Worm (Caenorhabditis elegans) whole organism, mixed stage, embryonic: Measurements from ENCODE around the gene Y57E12B.11.

ENCODE experiments used
- M03D4.4 ChIP-seq: sonication (generic microtip); optimal IDR thresholded peaks from 2 replicates; lab custom pipeline; 2017; ENCODE audit warnings: mild to moderate bottlenecking, missing genetic modification characterization, missing compliant biosample characterization
- bed-3 ChIP-seq: fragments of 200-800 bp; sonication (Bioruptor generic); optimal IDR thresholded peaks from 3 replicates; lab custom pipeline; 2018; ENCODE audit warnings: mild to moderate bottlenecking, missing genetic modification characterization, moderate library complexity, missing compliant biosample characterization
- blmp-1 ChIP-seq: fragments of 150-350 bp; optimal IDR thresholded peaks from 2 replicates; lab custom pipeline; 2014; ENCODE audit warnings: missing biosample characterization, missing genetic modification characterization
- ceh-39 ChIP-seq: fragments of 150-350 bp; optimal IDR thresholded peaks from 2 replicates; lab custom pipeline; 2014; ENCODE audit warnings: missing biosample characterization, missing genetic modification characterization
- ceh-43 ChIP-seq: fragments of 200-800 bp; sonication (Bioruptor generic); optimal IDR thresholded peaks from 2 replicates; lab custom pipeline; 2018; ENCODE audit warnings: mild to moderate bottlenecking, missing genetic modification characterization, moderate library complexity, missing compliant biosample characterization
- ceh-83 ChIP-seq: fragments of 200-800 bp; sonication (Bioruptor generic); optimal IDR thresholded peaks from 2 replicates; lab custom pipeline; 2018; ENCODE audit warnings: mild to moderate bottlenecking, missing genetic modification characterization, missing compliant biosample characterization
- cnd-1 ChIP-seq: fragments of 200-800 bp; sonication (Bioruptor generic); optimal IDR thresholded peaks from 2 replicates; lab custom pipeline; 2018; ENCODE audit warnings: mild to moderate bottlenecking, missing genetic modification characterization, missing compliant biosample characterization
- elt-1 ChIP-seq: sonication (generic microtip); optimal IDR thresholded peaks from 2 replicates; lab custom pipeline; 2017; ENCODE audit warnings: missing genetic modification characterization, mild to moderate bottlenecking, missing compliant biosample characterization, antibody characterized with exemption, moderate library complexity, borderline replicate concordance; ENCODE audit not compliant: insufficient read depth
- elt-3 ChIP-seq: fragments of 150-350 bp; optimal IDR thresholded peaks from 2 replicates; lab custom pipeline; 2014; ENCODE audit warnings: missing biosample characterization, missing genetic modification characterization
- flh-1 ChIP-seq: fragments of 200-800 bp; sonication (Bioruptor generic); optimal IDR thresholded peaks from 2 replicates; lab custom pipeline; 2018; ENCODE audit warnings: mild to moderate bottlenecking, missing genetic modification characterization, moderate library complexity, missing compliant biosample characterization
- ham-2 ChIP-seq: fragments of 200-800 bp; sonication (Bioruptor generic); optimal IDR thresholded peaks from 2 replicates; lab custom pipeline; 2018; ENCODE audit warnings: mild to moderate bottlenecking, missing genetic modification characterization, missing compliant biosample characterization
- hlh-1 ChIP-seq: fragments of 150-350 bp; optimal IDR thresholded peaks from 2 replicates; lab custom pipeline; 2014; ENCODE audit warnings: missing biosample characterization, missing genetic modification reagents, missing genetic modification characterization
- lin-13 ChIP-seq: fragments of 150-350 bp; optimal IDR thresholded peaks from 2 replicates; lab custom pipeline; 2014; ENCODE audit warnings: missing biosample characterization, missing genetic modification characterization
- lin-32 ChIP-seq: fragments of 200-800 bp; sonication (Bioruptor generic); optimal IDR thresholded peaks from 2 replicates; lab custom pipeline; 2018; ENCODE audit warnings: mild to moderate bottlenecking, missing genetic modification characterization, missing compliant biosample characterization
- lsy-2 ChIP-seq: fragments of 150-350 bp; optimal IDR thresholded peaks from 2 replicates; lab custom pipeline; 2014; ENCODE audit warnings: missing biosample characterization, missing genetic modification characterization
- mep-1 ChIP-seq: fragments of 150-350 bp; optimal IDR thresholded peaks from 2 replicates; lab custom pipeline; 2017; ENCODE audit warnings: missing biosample characterization, missing genetic modification reagents, missing genetic modification characterization, inconsistent platforms
- mls-2 ChIP-seq: sonication (generic microtip); optimal IDR thresholded peaks from 2 replicates; lab custom pipeline; 2016; ENCODE audit warnings: mild to moderate bottlenecking, missing genetic modification characterization, moderate library complexity, missing compliant biosample characterization
- nhr-12 ChIP-seq: fragments of 150-350 bp; optimal IDR thresholded peaks from 2 replicates; lab custom pipeline; 2014; ENCODE audit warnings: missing biosample characterization, missing genetic modification characterization
- nhr-2 ChIP-seq: fragments of 150-350 bp; optimal IDR thresholded peaks from 2 replicates; lab custom pipeline; 2014; ENCODE audit warnings: missing biosample characterization, missing genetic modification characterization
- nhr-237 ChIP-seq: fragments of 150-350 bp; optimal IDR thresholded peaks from 2 replicates; lab custom pipeline; 2014; ENCODE audit warnings: missing biosample characterization, missing genetic modification characterization
- nhr-76 ChIP-seq: sonication (generic microtip); optimal IDR thresholded peaks from 2 replicates; lab custom pipeline; 2017; ENCODE audit warnings: missing biosample characterization, missing genetic modification characterization
- pha-4 ChIP-seq: fragments of 150-350 bp; optimal IDR thresholded peaks from 2 replicates; lab custom pipeline; 2018; ENCODE audit warnings: missing biosample characterization, missing genetic modification reagents, missing genetic modification characterization
- sem-2 ChIP-seq: fragments of 200-800 bp; sonication (Bioruptor generic); optimal IDR thresholded peaks from 2 replicates; lab custom pipeline; 2018; ENCODE audit warnings: mild to moderate bottlenecking, missing genetic modification characterization, missing compliant biosample characterization
- snpc-4 ChIP-seq: fragments of 150-350 bp; optimal IDR thresholded peaks from 2 replicates; lab custom pipeline; 2014; ENCODE audit warnings: missing biosample characterization, missing genetic modification characterization
- sptf-1 ChIP-seq: sonication (generic microtip); optimal IDR thresholded peaks from 2 replicates; lab custom pipeline; 2017; ENCODE audit warnings: mild to moderate bottlenecking, missing genetic modification characterization, moderate library complexity, missing compliant biosample characterization
- tbx-8 ChIP-seq: fragments of 200-800 bp; sonication (Bioruptor generic); optimal IDR thresholded peaks from 2 replicates; lab custom pipeline; 2018; ENCODE audit warnings: mild to moderate bottlenecking, missing genetic modification characterization, moderate library complexity, missing compliant biosample characterization
- unc-120 ChIP-seq: sonication (generic microtip); optimal IDR thresholded peaks from 2 replicates; lab custom pipeline; 2017; ENCODE audit warnings: missing genetic modification characterization, missing compliant biosample characterization; ENCODE audit not compliant: poor library complexity, severe bottlenecking
- unc-39 ChIP-seq: fragments of 150-350 bp; optimal IDR thresholded peaks from 2 replicates; lab custom pipeline; 2014; ENCODE audit warnings: missing biosample characterization, missing genetic modification characterization
- unc-62 ChIP-seq: fragments of 150-350 bp; optimal IDR thresholded peaks from 2 replicates; lab custom pipeline; 2014; ENCODE audit warnings: missing biosample characterization, missing genetic modification reagents, missing genetic modification characterization
- zip-8 ChIP-seq: fragments of 150-350 bp; optimal IDR thresholded peaks from 2 replicates; lab custom pipeline; 2014; ENCODE audit warnings: missing biosample characterization, missing genetic modification characterization
- ztf-11 ChIP-seq: fragments of 150-350 bp; optimal IDR thresholded peaks from 2 replicates; lab custom pipeline; 2014; ENCODE audit warnings: missing biosample characterization, missing genetic modification characterization

Y57E12B.11 gene

ce11 chrV:6971567-6971966 lies 21.9 kb upstream of the Y57E12B.11 start, which contains the start of gene srx-59:
TSS of gene srx-59 (plus strand) at chrV:6971867.
- no peak for TF ChIP-seq M03D4.4
- TF ChIP-seq ham-2 = no peak
- no peak for TF ChIP-seq ceh-83 (GFP tag; lab: Kevin White, UChicago)
- TF ChIP-seq unc-120 (tag; lab: Kevin White, UChicago) = no peak
- no peak for TF ChIP-seq ztf-11 (tag; lab: Kevin White, UChicago)
- TF ChIP-seq nhr-76 (tag; lab: Kevin White, UChicago) = no peak
- TF ChIP-seq flh-1 (GFP tag; lab: Kevin White, UChicago) = no peak
- TF ChIP-seq ceh-39 (tag; lab: Kevin White, UChicago) = no peak
- no peak for TF ChIP-seq nhr-12 (tag; lab: Kevin White, UChicago)

- TF ChIP-seq mep-1 (no peak), lsy-2 (no peak), sptf-1 (tag; lab: Kevin White, UChicago) (no peak), elt-1 (tag; lab: Kevin White, UChicago) (peak; percentile 80), lin-32 (GFP tag; lab: Kevin White, UChicago) (no peak), unc-62 (GFP tag; lab: Kevin White, UChicago) (peak; percentile 61), pha-4 (tag; lab: Kevin White, UChicago) (no peak), ham-2 (peak; percentile 91), lin-13 (tag; lab: Kevin White, UChicago) (no peak), nhr-2 (tag; lab: Kevin White, UChicago) (no peak), snpc-4 (tag; lab: Kevin White, UChicago) (no peak), hlh-1 (no peak), ceh-39 (tag; lab: Kevin White, UChicago) (no peak), cnd-1 (tag; lab: Kevin White, UChicago) (no peak), nhr-12 (tag; lab: Kevin White, UChicago) (no peak), unc-39 (no peak)
These were observed 20.4 kb upstream of the Y57E12B.11 start, which contains the start of gene ptr-15 for ce11 chrV:6969950-6970532. TSS of gene ptr-15 (minus strand) at chrV:6970000.

ce11 chrV:6956237-6956636 lies 6.6 kb upstream of the Y57E12B.11 start, which contains the start of gene mec-1:
TSS of gene mec-1 (plus strand) at chrV:6956537.
- no peak for TF ChIP-seq nhr-12 (tag; lab: Kevin White, UChicago)
- TF ChIP-seq unc-120 (tag; lab: Kevin White, UChicago) = no peak
- TF ChIP-seq lin-13 (tag; lab: Kevin White, UChicago) = no peak
- TF ChIP-seq sptf-1 (tag; lab: Kevin White, UChicago) = no peak
- TF ChIP-seq lin-32 (GFP tag; lab: Kevin White, UChicago) = no peak
- no peak for TF ChIP-seq nhr-76 (tag; lab: Kevin White, UChicago)
- no peak for TF ChIP-seq elt-1 (tag; lab: Kevin White, UChicago)
- no peak for TF ChIP-seq mep-1
- TF ChIP-seq bed-3 (GFP tag; lab: Kevin White, UChicago) = no peak
- no peak for TF ChIP-seq unc-39
- no peak for TF ChIP-seq flh-1 (GFP tag; lab: Kevin White, UChicago)
- no peak for TF ChIP-seq lsy-2
- TF ChIP-seq elt-3 (tag; lab: Kevin White, UChicago) = no peak
- no peak for TF ChIP-seq sem-2 (GFP tag; lab: Kevin White, UChicago)

- no peak for TF ChIP-seq nhr-76 (tag; lab: Kevin White, UChicago)
- no peak for TF ChIP-seq lsy-2
- no peak for TF ChIP-seq cnd-1 (tag; lab: Kevin White, UChicago)
- no peak for TF ChIP-seq sem-2 (GFP tag; lab: Kevin White, UChicago)
- no peak for TF ChIP-seq mep-1
- TF ChIP-seq elt-1 (tag; lab: Kevin White, UChicago) = no peak
- no peak for TF ChIP-seq nhr-2 (tag; lab: Kevin White, UChicago)
- no peak for TF ChIP-seq ceh-43 (GFP tag; lab: Kevin White, UChicago)
- TF ChIP-seq tbx-8 (GFP tag; lab: Kevin White, UChicago) = no peak
- TF ChIP-seq lin-32 (GFP tag; lab: Kevin White, UChicago) = no peak
- no peak for TF ChIP-seq snpc-4 (tag; lab: Kevin White, UChicago)
- no peak for TF ChIP-seq blmp-1
- TF ChIP-seq zip-8 = no peak
- TF ChIP-seq, all 35 proteins: peak for 0
These were observed 4.1 kb upstream of the Y57E12B.11 start, which contains the start of gene srg-31 for ce11 chrV:6953797-6954196. TSS of gene srg-31 (minus strand) at chrV:6953897.

ce11 chrV:6951306-6951705 lies 1.6 kb upstream of the Y57E12B.11 start, which contains the start of gene T07H8.11:
TSS of gene T07H8.11 (minus strand) at chrV:6951406.
- no peak for TF ChIP-seq cnd-1 (tag; lab: Kevin White, UChicago)
- no peak for TF ChIP-seq nhr-12 (tag; lab: Kevin White, UChicago)
- no peak for TF ChIP-seq ham-2
- TF ChIP-seq sptf-1 (tag; lab: Kevin White, UChicago) = no peak
- TF ChIP-seq nhr-2 (tag; lab: Kevin White, UChicago) = no peak
- TF ChIP-seq elt-3 (tag; lab: Kevin White, UChicago) = no peak
- no peak for TF ChIP-seq nhr-237 (tag; lab: Kevin White, UChicago)
- TF ChIP-seq zip-8 = no peak
- no peak for TF ChIP-seq lsy-2
- no peak for TF ChIP-seq snpc-4 (tag; lab: Kevin White, UChicago)
- TF ChIP-seq mls-2 (tag; lab: Kevin White, UChicago) = no peak
- no peak for TF ChIP-seq unc-120 (tag; lab: Kevin White, UChicago)
- no peak for TF ChIP-seq ztf-11 (tag; lab: Kevin White, UChicago)
- no peak for TF ChIP-seq pha-4 (tag; lab: Kevin White, UChicago)
- TF ChIP-seq ceh-39 (tag; lab: Kevin White, UChicago) = no peak
- TF ChIP-seq sem-2 (GFP tag; lab: Kevin White, UChicago) = no peak
- no peak for TF ChIP-seq bed-3 (GFP tag; lab: Kevin White, UChicago)
- TF ChIP-seq, all 35 proteins: peak for 0
